Fruit fly (Drosophila melanogaster) whole organism, adult: Measurements from ENCODE around the gene CG7164.

Experiments used
- CG11617 ChIP-seq: fragments of 200-800 bp; sonication (Bioruptor generic); optimal IDR thresholded peaks from 2 replicates; lab custom pipeline; 2017; ENCODE audit warnings: mild to moderate bottlenecking, missing biosample characterization, missing genetic modification reagents, missing genetic modification characterization
- CG12768 ChIP-seq: fragments of 200-800 bp; sonication (Bioruptor generic); optimal IDR thresholded peaks from 2 replicates; lab custom pipeline; 2017; ENCODE audit warnings: missing biosample characterization, missing genetic modification characterization, mild to moderate bottlenecking, moderate library complexity, missing genetic modification reagents
- CG14711 ChIP-seq: fragments of 200-800 bp; sonication (Bioruptor generic); optimal IDR thresholded peaks from 2 replicates; lab custom pipeline; 2018; ENCODE audit warnings: missing biosample characterization, mild to moderate bottlenecking, missing genetic modification characterization, moderate library complexity
- CG1620 ChIP-seq: fragments of 200-800 bp; sonication (Bioruptor generic); optimal IDR thresholded peaks from 2 replicates; lab custom pipeline; 2016; ENCODE audit warnings: missing biosample characterization, missing genetic modification characterization
- CG33017 ChIP-seq: fragments of 200-800 bp; sonication (Bioruptor generic); optimal IDR thresholded peaks from 2 replicates; lab custom pipeline; 2018; ENCODE audit warnings: missing biosample characterization, mild to moderate bottlenecking, missing genetic modification characterization, moderate library complexity
- CG5204 ChIP-seq: fragments of 200-800 bp; sonication (Bioruptor generic); optimal IDR thresholded peaks from 2 replicates; lab custom pipeline; 2016; ENCODE audit warnings: missing biosample characterization, missing genetic modification characterization
- CG7045 ChIP-seq: fragments of 200-800 bp; sonication (Bioruptor generic); optimal IDR thresholded peaks from 2 replicates; lab custom pipeline; 2017; ENCODE audit warnings: missing biosample characterization, mild to moderate bottlenecking, missing genetic modification characterization
- CG7101 ChIP-seq: fragments of 200-800 bp; sonication (Bioruptor generic); optimal IDR thresholded peaks from 2 replicates; lab custom pipeline; 2018; ENCODE audit warnings: missing biosample characterization, mild to moderate bottlenecking, missing genetic modification characterization, moderate library complexity
- Clk ChIP-seq: fragments of 200-800 bp; sonication (Bioruptor generic); optimal IDR thresholded peaks from 2 replicates; lab custom pipeline; 2017; ENCODE audit warnings: missing biosample characterization, missing genetic modification characterization
- Crg-1 ChIP-seq: fragments of 200-800 bp; sonication (Bioruptor generic); optimal IDR thresholded peaks from 2 replicates; lab custom pipeline; 2016; ENCODE audit warnings: missing biosample characterization, missing genetic modification characterization
- Hr96 ChIP-seq: fragments of 200-800 bp; sonication (Bioruptor generic); optimal IDR thresholded peaks from 2 replicates; lab custom pipeline; 2016; ENCODE audit warnings: missing biosample characterization, missing genetic modification characterization
- Mnt ChIP-seq: fragments of 200-800 bp; sonication (Bioruptor generic); optimal IDR thresholded peaks from 2 replicates; lab custom pipeline; 2016; ENCODE audit warnings: missing biosample characterization, mild to moderate bottlenecking, missing genetic modification characterization
- bab1 ChIP-seq: fragments of 200-800 bp; sonication (Bioruptor generic); optimal IDR thresholded peaks from 3 replicates; lab custom pipeline; 2019; ENCODE audit warnings: missing biosample characterization, mild to moderate bottlenecking, missing genetic modification characterization, moderate library complexity
- cic ChIP-seq: fragments of 200-800 bp; sonication (Bioruptor generic); optimal IDR thresholded peaks from 2 replicates; lab custom pipeline; 2017; ENCODE audit warnings: missing biosample characterization, mild to moderate bottlenecking, missing genetic modification characterization, moderate library complexity
- cnc ChIP-seq, 2 experiments: fragments of >200 bp; optimal IDR thresholded peaks; 2 replicates each; lab custom pipeline; 2017
- kay ChIP-seq: fragments of 200-800 bp; sonication (Bioruptor generic); peaks from one replicate; lab custom pipeline; 2016; ENCODE audit warnings: missing biosample characterization, missing genetic modification characterization, borderline replicate concordance
- ovo ChIP-seq: fragments of 200-800 bp; sonication (Bioruptor generic); optimal IDR thresholded peaks from 2 replicates; lab custom pipeline; 2016; ENCODE audit warnings: missing biosample characterization, missing genetic modification characterization
- pad ChIP-seq: fragments of 200-800 bp; sonication (Bioruptor generic); optimal IDR thresholded peaks from 3 replicates; lab custom pipeline; 2017; ENCODE audit warnings: missing biosample characterization, missing genetic modification characterization, mild to moderate bottlenecking, moderate library complexity, missing genetic modification reagents
- tj ChIP-seq: fragments of 200-800 bp; sonication (Bioruptor generic); optimal IDR thresholded peaks from 3 replicates; lab custom pipeline; 2017; ENCODE audit warnings: missing biosample characterization, mild to moderate bottlenecking, missing genetic modification characterization, moderate library complexity
- toe ChIP-seq: fragments of 200-800 bp; sonication (Bioruptor generic); optimal IDR thresholded peaks from 2 replicates; lab custom pipeline; 2016; ENCODE audit warnings: missing biosample characterization, missing genetic modification characterization

Gene CG7164

dm6 chr2L:7812555-7813339 is 31.5 kb downstream of the CG7164 start:
- TF ChIP-seq kay (GFP tag; lab: Kevin White, UChicago) (peak; percentile 16), CG14711 (no peak), tj (peak; percentile 93)

dm6 chr2L:7813357-7813756 is 32.1 kb downstream of the CG7164 start:
- no peak for TF ChIP-seq Hr96 (GFP tag; lab: Kevin White, UChicago)
- peak; percentile 3 for TF ChIP-seq cic (GFP tag; lab: Kevin White, UChicago)

dm6 chr2L:7820408-7820807 is 39.1 kb downstream of the CG7164 start:
- no peak for TF ChIP-seq cnc (optimal IDR thresholded peaks at IDR 0.05; lab: Kevin White, UChicago)

- no peak for TF ChIP-seq Clk (GFP tag; lab: Kevin White, UChicago)
- TF ChIP-seq Crg-1 (GFP tag; lab: Kevin White, UChicago) = no peak
- no peak for TF ChIP-seq ovo
- TF ChIP-seq Mnt = no peak
- no peak for TF ChIP-seq CG5204 (GFP tag; lab: Kevin White, UChicago)
- no peak for TF ChIP-seq toe (GFP tag; lab: Kevin White, UChicago)
- no peak for TF ChIP-seq tj
- TF ChIP-seq cnc (optimal IDR thresholded peaks at IDR 0.05; lab: Kevin White, UChicago) = no peak
- no peak for TF ChIP-seq pad
- no peak for TF ChIP-seq CG14711
- no peak for TF ChIP-seq kay (GFP tag; lab: Kevin White, UChicago)
- no peak for TF ChIP-seq bab1 (GFP tag; lab: Kevin White, UChicago)
- no peak for TF ChIP-seq CG33017 (tag; lab: Kevin White, UChicago)
- TF ChIP-seq CG11617 (GFP tag; lab: Kevin White, UChicago) = no peak
- TF ChIP-seq CG7101 (tag; lab: Kevin White, UChicago) = no peak
- TF ChIP-seq CG7045 = no peak
- no peak for TF ChIP-seq Hr96 (GFP tag; lab: Kevin White, UChicago)
- TF ChIP-seq CG12768 (GFP tag; lab: Kevin White, UChicago) = no peak
These were observed 39.6 kb downstream of the CG7164 start, which contains the start of gene CG7115 for dm6 chr2L:7820851-7821250. Gene CG7115 (plus strand): TSS chr2L:7821151.

dm6 chr2L:7821279-7821848 is 40.1 kb downstream of the CG7164 start:
- TF ChIP-seq cic (GFP tag; lab: Kevin White, UChicago) (peak; percentile 13), toe (GFP tag; lab: Kevin White, UChicago) (peak; percentile 81), Hr96 (GFP tag; lab: Kevin White, UChicago) (peak; percentile 68), CG5204 (GFP tag; lab: Kevin White, UChicago) (no peak), CG14711 (peak; percentile 20), CG33017 (tag; lab: Kevin White, UChicago) (no peak), pad (no peak), CG7045 (peak; percentile 12), CG12768 (GFP tag; lab: Kevin White, UChicago) (peak; percentile 20), Crg-1 (GFP tag; lab: Kevin White, UChicago) (peak; percentile 32), ovo (no peak), CG11617 (GFP tag; lab: Kevin White, UChicago) (peak; percentile 50), Clk (GFP tag; lab: Kevin White, UChicago) (no peak), cnc (optimal IDR thresholded peaks at IDR 0.05; lab: Kevin White, UChicago) (no peak), Mnt (peak; percentile 39), CG1620 (peak; percentile 63), bab1 (GFP tag; lab: Kevin White, UChicago) (peak; percentile 55), tj (peak; percentile 16), kay (GFP tag; lab: Kevin White, UChicago) (no peak)

dm6 chr2L:7827045-7828004 is 46.1 kb downstream of the CG7164 start, which contains the start of the genes Rack1 and mts:
Gene Rack1 (minus strand): TSS chr2L:7827315.
Gene mts (plus strand): TSS chr2L:7827650.
- peak; percentile 80 for TF ChIP-seq toe (GFP tag; lab: Kevin White, UChicago)
- peak; percentile 94 for TF ChIP-seq Mnt
- TF ChIP-seq cic (GFP tag; lab: Kevin White, UChicago) = peak; percentile 48
- TF ChIP-seq CG7045 = peak; percentile 87
- peak; percentile 82 for TF ChIP-seq pad
- peak; percentile 88 for TF ChIP-seq CG1620
- TF ChIP-seq Crg-1 (GFP tag; lab: Kevin White, UChicago) = peak; percentile 96
- peak; percentile 85 for TF ChIP-seq Hr96 (GFP tag; lab: Kevin White, UChicago)
- TF ChIP-seq CG12768 (GFP tag; lab: Kevin White, UChicago) = peak; percentile 93
- TF ChIP-seq cnc (optimal IDR thresholded peaks at IDR 0.05; lab: Kevin White, UChicago) = no peak
- peak; percentile 94 for TF ChIP-seq ovo
- peak; percentile 75 for TF ChIP-seq CG14711
- TF ChIP-seq CG5204 (GFP tag; lab: Kevin White, UChicago) = no peak
- peak; percentile 74 for TF ChIP-seq bab1 (GFP tag; lab: Kevin White, UChicago)
- TF ChIP-seq kay (GFP tag; lab: Kevin White, UChicago) = peak; percentile 84
- peak; percentile 82 for TF ChIP-seq tj
- peak; percentile 94 for TF ChIP-seq CG7101 (tag; lab: Kevin White, UChicago)
- TF ChIP-seq CG11617 (GFP tag; lab: Kevin White, UChicago) = peak; percentile 92
- TF ChIP-seq CG33017 (tag; lab: Kevin White, UChicago) = peak; percentile 85
- TF ChIP-seq Clk (GFP tag; lab: Kevin White, UChicago) = peak; percentile 84
